Fruit fly (Drosophila melanogaster): ENCODE measurements around the gene CG7829.

Gene CG7829

DNA sequence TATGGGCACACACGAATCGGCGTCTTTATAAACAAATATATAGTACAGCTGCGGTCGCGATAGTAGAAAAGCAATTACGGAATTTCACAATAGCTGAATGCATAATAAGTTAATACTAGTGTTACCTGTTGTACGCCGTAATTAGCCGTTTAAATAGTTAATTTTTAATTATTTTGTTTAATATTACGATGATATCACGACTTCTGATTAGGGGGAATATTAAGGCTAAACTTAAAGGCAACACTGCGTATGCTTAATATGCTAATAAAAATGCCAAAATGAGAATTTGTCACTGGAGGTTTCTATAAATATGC is 38.6 kb downstream of the CG7829 start (continued):
- TF ChIP-seq CG15601 (tag; optimal IDR thresholded peaks at IDR 0.05) = no peak
- no peak for TF ChIP-seq CG7786 (GFP tag; optimal IDR thresholded peaks at IDR 0.05)
- TF ChIP-seq pnt (GFP tag; optimal IDR thresholded peaks at IDR 0.05) = no peak
- no peak for TF ChIP-seq hb (GFP tag; IDR thresholded peaks at IDR 0.05; ENCODE audit: partially characterized antibody)
- no peak for TF ChIP-seq CG4854 (GFP tag; optimal IDR thresholded peaks at IDR 0.05)
- TF ChIP-seq D19B (GFP tag; optimal IDR thresholded peaks at IDR 0.05) = peak; percentile 8
- TF ChIP-seq ci (GFP tag; IDR thresholded peaks at IDR 0.05) = no peak
- no peak for TF ChIP-seq Blimp-1 (GFP tag; optimal IDR thresholded peaks at IDR 0.05)
- TF ChIP-seq D (optimal IDR thresholded peaks at IDR 0.05) = no peak
- TF ChIP-seq D (GFP tag; optimal IDR thresholded peaks at IDR 0.05) = no peak
- TF ChIP-seq CG11696 (GFP tag; IDR thresholded peaks at IDR 0.05) = peak; percentile 31; the same call in 1 of the 2 replicates
- no peak for TF ChIP-seq vvl (GFP tag; IDR thresholded peaks at IDR 0.05)
- TF ChIP-seq Sry-β (GFP tag; optimal IDR thresholded peaks at IDR 0.05) = no peak
- TF ChIP-seq caup (GFP tag; optimal IDR thresholded peaks at IDR 0.05; ENCODE audit: severe bottlenecking) = no peak
- no peak for TF ChIP-seq CG5180 (GFP tag; optimal IDR thresholded peaks at IDR 0.05)
- TF ChIP-seq Bteb2 (GFP tag; optimal IDR thresholded peaks at IDR 0.05) = no peak
- no peak for TF ChIP-seq Hmx (GFP tag; optimal IDR thresholded peaks at IDR 0.05)
- no peak for TF ChIP-seq CG7839 (tag; optimal IDR thresholded peaks at IDR 0.05)
- peak; percentile 44 for TF ChIP-seq lab (GFP tag; optimal IDR thresholded peaks at IDR 0.05)
- TF ChIP-seq Fer1 (GFP tag; optimal IDR thresholded peaks at IDR 0.05) = no peak
- no peak for TF ChIP-seq CG1602 (GFP tag; optimal IDR thresholded peaks at IDR 0.05)
- no peak for TF ChIP-seq cas (GFP tag; IDR thresholded peaks at IDR 0.05)
- TF ChIP-seq CG11085 (GFP tag; IDR thresholded peaks at IDR 0.05) = no peak
- no peak for TF ChIP-seq CG2875 (GFP tag; optimal IDR thresholded peaks at IDR 0.05)
- TF ChIP-seq Hr51 (GFP tag; optimal IDR thresholded peaks at IDR 0.05) = no peak
- TF ChIP-seq al (GFP tag; IDR thresholded peaks at IDR 0.05) = no peak
- TF ChIP-seq kay (GFP tag; optimal IDR thresholded peaks at IDR 0.05) = peak; percentile 55
- TF ChIP-seq CG1024 (GFP tag; IDR thresholded peaks at IDR 0.05) = no peak
- no peak for TF ChIP-seq CG17568 (GFP tag; optimal IDR thresholded peaks at IDR 0.05)
- no peak for TF ChIP-seq trh (GFP tag; optimal IDR thresholded peaks at IDR 0.05)
- TF ChIP-seq TFAM (GFP tag; optimal IDR thresholded peaks at IDR 0.05) = no peak
- TF ChIP-seq Fer3 (tag; optimal IDR thresholded peaks at IDR 0.05) = no peak
- TF ChIP-seq sug (tag; optimal IDR thresholded peaks at IDR 0.05) = peak; percentile 20
- TF ChIP-seq lilli (GFP tag; optimal IDR thresholded peaks at IDR 0.05) = no peak
- peak; percentile 71 for TF ChIP-seq Med (GFP tag)
- TF ChIP-seq stc (GFP tag; IDR thresholded peaks at IDR 0.05) = no peak
- TF ChIP-seq CG14710 (tag; optimal IDR thresholded peaks at IDR 0.05) = no peak
- TF ChIP-seq unc-4 (GFP tag; IDR thresholded peaks at IDR 0.05; ENCODE audit: partially characterized antibody) = peak; percentile 10; the same call in 1 of the 2 replicates
- no peak for TF ChIP-seq ken (GFP tag; IDR thresholded peaks at IDR 0.05)
- TF ChIP-seq gem (tag; optimal IDR thresholded peaks at IDR 0.05) = no peak
- TF ChIP-seq ATbp (GFP tag; optimal IDR thresholded peaks at IDR 0.05) = no peak
- TF ChIP-seq exex (tag; optimal IDR thresholded peaks at IDR 0.05) = peak; percentile 41
- TF ChIP-seq Neu2 (GFP tag; optimal IDR thresholded peaks at IDR 0.05; ENCODE audit: borderline replicate concordance) = no peak
- no peak for TF ChIP-seq Antp (GFP tag; optimal IDR thresholded peaks at IDR 0.05)
- no peak for TF ChIP-seq CTCF (GFP tag; optimal IDR thresholded peaks at IDR 0.05)
- TF ChIP-seq Bgb (GFP tag; IDR thresholded peaks at IDR 0.05; ENCODE audit: partially characterized antibody) = no peak
- TF ChIP-seq tx (GFP tag; optimal IDR thresholded peaks at IDR 0.05) = no peak
- TF ChIP-seq peb (GFP tag; IDR thresholded peaks at IDR 0.05) = no peak
- TF ChIP-seq Ets65A (GFP tag) = no peak
- TF ChIP-seq CG7963 (GFP tag; IDR thresholded peaks at IDR 0.05; ENCODE audit: partially characterized antibody) = no peak

Measured in whole organism, embryonic.